Worm (Caenorhabditis elegans): Measurements from ENCODE around the gene F35B12.10.

The F35B12.10 gene

ce11 chrV:11631128-11631527 lies 2.1 kb upstream of the F35B12.10 start:
- TF ChIP-seq lin-14 (GFP tag; optimal IDR thresholded peaks at IDR 0.05) (peak; percentile 18), fos-1 (tag; optimal IDR thresholded peaks at IDR 0.05) (no peak), dsc-1 (tag; optimal IDR thresholded peaks at IDR 0.05) (peak; percentile 34)

- TF ChIP-seq irx-1 (tag; optimal IDR thresholded peaks at IDR 0.05): no peak
- TF ChIP-seq lin-35 (GFP tag; optimal IDR thresholded peaks at IDR 0.05): peak in 1 of 2 experiments; percentile 12
- TF ChIP-seq C16A3.4 (tag; optimal IDR thresholded peaks at IDR 0.05): no peak
Observed at ce11 chrV:11627837-11628236, 1.2 kb downstream of the F35B12.10 start.

ce11 chrV:11624954-11625353 lies 4.1 kb downstream of the F35B12.10 start:
- TF ChIP-seq nhr-47 (tag; optimal IDR thresholded peaks at IDR 0.05): peak; percentile 19
- TF ChIP-seq C34B4.2 (tag; optimal IDR thresholded peaks at IDR 0.05): no peak
- TF ChIP-seq dsc-1 (tag; optimal IDR thresholded peaks at IDR 0.05): peak; percentile 95

ce11 chrV:11621276-11621675 lies 7.8 kb downstream of the F35B12.10 start:
- TF ChIP-seq efl-1 (optimal IDR thresholded peaks at IDR 0.05) (no peak), efl-1 (GFP tag; optimal IDR thresholded peaks at IDR 0.05 in 1 of 2) (no peak), dpl-1 (GFP tag; optimal IDR thresholded peaks at IDR 0.05) (no peak), nhr-76 (tag; optimal IDR thresholded peaks at IDR 0.05) (no peak), Y116A8C.19 (tag; optimal IDR thresholded peaks at IDR 0.05; ENCODE audit: borderline replicate concordance) (no peak), lin-14 (GFP tag; optimal IDR thresholded peaks at IDR 0.05) (peak; percentile 33), zag-1 (tag; optimal IDR thresholded peaks at IDR 0.05) (no peak)

- TF ChIP-seq nhr-20 (tag; optimal IDR thresholded peaks at IDR 0.05): no peak
- no peak for TF ChIP-seq fos-1 (tag; optimal IDR thresholded peaks at IDR 0.05)
- TF ChIP-seq ztf-11 (tag; optimal IDR thresholded peaks at IDR 0.05): no peak
- peak; percentile 1 for TF ChIP-seq lin-14 (GFP tag; optimal IDR thresholded peaks at IDR 0.05)
- TF ChIP-seq dsc-1 (tag; optimal IDR thresholded peaks at IDR 0.05): no peak
- no peak for TF ChIP-seq pag-3 (tag; optimal IDR thresholded peaks at IDR 0.05; ENCODE audit: borderline replicate concordance, insufficient read depth)
- TF ChIP-seq nhr-85 (tag): no peak
- TF ChIP-seq nhr-76 (tag; optimal IDR thresholded peaks at IDR 0.05): no peak
- 0 out of 2 replicates have a peak, but pooled peaks have one; percentile 14 for TF ChIP-seq mab-9 (GFP tag; IDR thresholded peaks at IDR 0.05)
- no peak for TF ChIP-seq ets-5 (GFP tag; IDR thresholded peaks at IDR 0.05)
- no peak for TF ChIP-seq nhr-84 (tag; optimal IDR thresholded peaks at IDR 0.05)
- no peak for TF ChIP-seq zip-4 (GFP tag; optimal IDR thresholded peaks at IDR 0.05)
- TF ChIP-seq nhr-77 (tag; optimal IDR thresholded peaks at IDR 0.05): no peak
- TF ChIP-seq ceh-88 (GFP tag; IDR thresholded peaks at IDR 0.05): no peak
Observed at ce11 chrV:11620081-11620480, 9.0 kb downstream of the F35B12.10 start.

ce11 chrV:11618173-11618572 lies 10.9 kb downstream of the F35B12.10 start, which contains the start of gene glb-15:
Gene glb-15 (minus strand): TSS chrV:11618273.
- no peak for TF ChIP-seq nhr-71 (tag; optimal IDR thresholded peaks at IDR 0.05)
- TF ChIP-seq sox-4 (tag; optimal IDR thresholded peaks at IDR 0.05): no peak
- TF ChIP-seq dpl-1 (GFP tag; optimal IDR thresholded peaks at IDR 0.05): no peak
- no peak for TF ChIP-seq sup-37 (GFP tag; optimal IDR thresholded peaks at IDR 0.05)
- no peak for TF ChIP-seq mef-2 (tag; optimal IDR thresholded peaks at IDR 0.05)
- no peak for TF ChIP-seq tlp-1 (tag; optimal IDR thresholded peaks at IDR 0.05)

- no peak for TF ChIP-seq unc-62 (GFP tag; optimal IDR thresholded peaks at IDR 0.05)
- TF ChIP-seq ama-1 (optimal IDR thresholded peaks at IDR 0.05): peak; percentile 26
- TF ChIP-seq elt-3 (tag; optimal IDR thresholded peaks at IDR 0.05): peak in 1 of 6 experiments; percentile 22
- TF ChIP-seq nhr-85 (tag): peak; percentile 62
Observed at ce11 chrV:11616813-11617212, 12.3 kb downstream of the F35B12.10 start.
